Fruit fly (Drosophila melanogaster) whole organism, wandering third instar larva: Measurements from ENCODE around the gene unc80.

Experiments
- Abd-B ChIP-seq: fragments of >200 bp; optimal IDR thresholded peaks from 2 replicates; lab custom pipeline; 2017; ENCODE audit warnings: missing biosample characterization, missing genetic modification characterization
- CG32264 ChIP-seq: fragments of 200-800 bp; sonication (Bioruptor generic); optimal IDR thresholded peaks from 2 replicates; lab custom pipeline; 2016; ENCODE audit warnings: missing biosample characterization, missing genetic modification characterization
- CrebA ChIP-seq: fragments of 200-800 bp; sonication (Bioruptor generic); optimal IDR thresholded peaks from 2 replicates; lab custom pipeline; 2016; ENCODE audit warnings: missing biosample characterization, mild to moderate bottlenecking, missing genetic modification characterization, borderline replicate concordance
- HLH106 ChIP-seq: fragments of 200-800 bp; optimal IDR thresholded peaks from 3 replicates; lab custom pipeline; 2019; ENCODE audit warnings: missing biosample characterization, mild to moderate bottlenecking, missing genetic modification characterization, moderate library complexity
- Hnf4 ChIP-seq: fragments of 200-800 bp; sonication (Bioruptor generic); optimal IDR thresholded peaks from 2 replicates; lab custom pipeline; 2016; ENCODE audit warnings: missing biosample characterization, mild to moderate bottlenecking, missing genetic modification characterization
- Hr78 ChIP-seq: fragments of >200 bp; optimal IDR thresholded peaks from 2 replicates; lab custom pipeline; 2017; ENCODE audit warnings: missing biosample characterization, missing genetic modification characterization
- Myc ChIP-seq: fragments of >200 bp; optimal IDR thresholded peaks from 2 replicates; lab custom pipeline; 2017
- OdsH ChIP-seq: fragments of 200-800 bp; sonication (Bioruptor generic); optimal IDR thresholded peaks from 2 replicates; lab custom pipeline; 2016; ENCODE audit warnings: missing biosample characterization, mild to moderate bottlenecking, missing genetic modification characterization
- br ChIP-seq: fragments of 200-800 bp; sonication (Bioruptor generic); optimal IDR thresholded peaks from 2 replicates; lab custom pipeline; 2016; ENCODE audit warnings: missing biosample characterization, missing genetic modification characterization
- dmrt93B ChIP-seq: fragments of 200-800 bp; sonication (Bioruptor generic); optimal IDR thresholded peaks from 2 replicates; lab custom pipeline; 2018; ENCODE audit warnings: missing biosample characterization, mild to moderate bottlenecking, missing genetic modification characterization
- dsf ChIP-seq: sonication (Bioruptor generic); optimal IDR thresholded peaks from 2 replicates; lab custom pipeline; 2016; ENCODE audit warnings: missing biosample characterization, missing genetic modification characterization, borderline replicate concordance
- h ChIP-seq: fragments of 200-800 bp; sonication (Bioruptor generic); optimal IDR thresholded peaks from 3 replicates; lab custom pipeline; 2016; ENCODE audit warnings: missing biosample characterization, mild to moderate bottlenecking, missing genetic modification characterization
- lola ChIP-seq: fragments of >200 bp; optimal IDR thresholded peaks from 2 replicates; lab custom pipeline; 2017; ENCODE audit warnings: missing biosample characterization, missing genetic modification characterization

DNA sequence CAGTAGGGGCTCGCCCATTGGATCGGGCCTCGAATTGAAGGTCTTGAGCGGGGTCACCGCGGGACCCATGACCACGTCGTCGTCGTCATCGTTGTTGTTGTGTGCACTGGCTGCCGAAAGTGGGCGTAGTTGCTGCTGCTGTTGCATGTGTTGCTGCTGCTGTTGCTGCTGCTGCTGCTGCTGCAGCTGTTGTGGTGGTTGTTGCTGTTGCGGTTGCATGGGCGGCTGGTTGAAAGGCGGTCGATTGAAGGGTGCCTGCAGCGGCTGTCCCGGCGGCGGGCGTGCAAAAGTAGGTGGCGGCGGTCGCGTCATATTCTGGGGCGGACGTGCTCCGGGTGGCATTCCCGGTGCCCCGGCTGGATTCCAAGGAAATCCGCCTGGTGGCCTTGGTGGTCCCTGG lies 14.4 kb upstream of the unc80 start:
- TF ChIP-seq lola (GFP tag; lab: Kevin White, UChicago), result no peak
- TF ChIP-seq Abd-B, result no peak
- TF ChIP-seq CG32264, result no peak
- TF ChIP-seq br (GFP tag; lab: Kevin White, UChicago), result no peak
- TF ChIP-seq Hnf4 (GFP tag; lab: Kevin White, UChicago), result no peak
- no peak for TF ChIP-seq Myc (lab: Kevin White, UChicago)
- no peak for TF ChIP-seq HLH106 (tag; lab: Kevin White, UChicago)
- no peak for TF ChIP-seq h (GFP tag; lab: Kevin White, UChicago)
- no peak for TF ChIP-seq OdsH (GFP tag; lab: Kevin White, UChicago)
- TF ChIP-seq Hr78 (GFP tag; lab: Kevin White, UChicago), result no peak
- TF ChIP-seq CrebA (GFP tag; lab: Kevin White, UChicago), result no peak
- TF ChIP-seq dmrt93B (GFP tag; lab: Kevin White, UChicago), result no peak
- TF ChIP-seq dsf (GFP tag; lab: Kevin White, UChicago), result no peak
